Worm (Caenorhabditis elegans) whole organism, L3 larva: ENCODE data around the gene srw-113.

Experiments used
- R02D3.7 ChIP-seq: fragments of 150-350 bp; optimal IDR thresholded peaks from 2 replicates; lab custom pipeline; 2014; ENCODE audit warnings: missing biosample characterization, missing genetic modification characterization
- ceh-16 ChIP-seq: sonication (generic microtip); optimal IDR thresholded peaks from 2 replicates; lab custom pipeline; 2017; ENCODE audit warnings: missing biosample characterization, missing genetic modification characterization
- ceh-9 ChIP-seq: sonication (generic microtip); optimal IDR thresholded peaks from 2 replicates; lab custom pipeline; 2018; ENCODE audit warnings: missing biosample characterization, missing genetic modification characterization
- daf-12 ChIP-seq: fragments of 150-350 bp; optimal IDR thresholded peaks from 2 replicates; lab custom pipeline; 2014; ENCODE audit warnings: missing biosample characterization, missing genetic modification reagents, missing genetic modification characterization
- egl-27 ChIP-seq: sonication (generic microtip); optimal IDR thresholded peaks from 4 replicates; lab custom pipeline; 2017; ENCODE audit warnings: missing biosample characterization, missing genetic modification reagents, missing genetic modification characterization
- egl-5 ChIP-seq: fragments of 150-350 bp; optimal IDR thresholded peaks from 2 replicates; lab custom pipeline; 2017; ENCODE audit warnings: missing biosample characterization, missing genetic modification reagents, missing genetic modification characterization, inconsistent platforms
- elt-2 ChIP-seq: sonication (generic microtip); optimal IDR thresholded peaks from 2 replicates; lab custom pipeline; 2016; ENCODE audit warnings: missing genetic modification reagents, mild to moderate bottlenecking, missing genetic modification characterization, missing compliant biosample characterization
- elt-3 ChIP-seq, 3 experiments: fragments of 150-350 bp in 1 of 3; sonication (generic microtip) in 2 of 3; optimal IDR thresholded peaks; 2 replicates in 2 of 3; 4 replicates in 1 of 3; lab custom pipeline; 2014 to 2017; ENCODE audit warnings: missing biosample characterization in 3 of 3, missing genetic modification characterization in 3 of 3
- fkh-2 ChIP-seq: fragments of 150-350 bp; optimal IDR thresholded peaks from 2 replicates; lab custom pipeline; 2014; ENCODE audit warnings: missing biosample characterization, missing genetic modification reagents, missing genetic modification characterization
- fos-1 ChIP-seq: fragments of 150-350 bp; optimal IDR thresholded peaks from 2 replicates; lab custom pipeline; 2014; ENCODE audit warnings: missing biosample characterization, missing genetic modification characterization
- jun-1 ChIP-seq: fragments of 150-350 bp; optimal IDR thresholded peaks from 2 replicates; lab custom pipeline; 2014; ENCODE audit warnings: missing biosample characterization, missing genetic modification reagents, missing genetic modification characterization
- lsy-12 ChIP-seq: sonication (generic microtip); optimal IDR thresholded peaks from 2 replicates; lab custom pipeline; 2016; ENCODE audit warnings: mild to moderate bottlenecking, missing genetic modification characterization, missing compliant biosample characterization
- mdl-1 ChIP-seq: fragments of 150-350 bp; optimal IDR thresholded peaks from 2 replicates; lab custom pipeline; 2014; ENCODE audit warnings: missing biosample characterization, missing genetic modification characterization
- mml-1 ChIP-seq: fragments of 150-350 bp; sonication (generic microtip); optimal IDR thresholded peaks from 3 replicates; lab custom pipeline; 2014; ENCODE audit warnings: missing biosample characterization, missing genetic modification characterization
- nfya-1 ChIP-seq: sonication (generic microtip); optimal IDR thresholded peaks from 2 replicates; lab custom pipeline; 2017; ENCODE audit warnings: missing genetic modification characterization, mild to moderate bottlenecking, missing compliant biosample characterization, antibody characterized with exemption, moderate library complexity; ENCODE audit not compliant: insufficient read depth
- nhr-11 ChIP-seq: fragments of 150-350 bp; optimal IDR thresholded peaks from 2 replicates; lab custom pipeline; 2014; ENCODE audit warnings: missing biosample characterization, missing genetic modification characterization
- nhr-12 ChIP-seq: fragments of 150-350 bp; optimal IDR thresholded peaks from 2 replicates; lab custom pipeline; 2014; ENCODE audit warnings: missing biosample characterization, missing genetic modification characterization
- nhr-23 ChIP-seq: fragments of 150-350 bp; optimal IDR thresholded peaks from 2 replicates; lab custom pipeline; 2014; ENCODE audit warnings: missing biosample characterization, missing genetic modification reagents, missing genetic modification characterization
- nhr-237 ChIP-seq: fragments of 150-350 bp; optimal IDR thresholded peaks from 2 replicates; lab custom pipeline; 2014; ENCODE audit warnings: missing biosample characterization, missing genetic modification characterization
- nhr-25 ChIP-seq: sonication (generic microtip); optimal IDR thresholded peaks from 2 replicates; lab custom pipeline; 2017; ENCODE audit warnings: missing biosample characterization, missing genetic modification characterization
- nhr-28 ChIP-seq: fragments of 150-350 bp; optimal IDR thresholded peaks from 2 replicates; lab custom pipeline; 2014; ENCODE audit warnings: missing biosample characterization, missing genetic modification characterization
- nhr-43 ChIP-seq: sonication (generic microtip); optimal IDR thresholded peaks from 2 replicates; lab custom pipeline; 2016; ENCODE audit warnings: mild to moderate bottlenecking, missing genetic modification characterization, missing compliant biosample characterization; ENCODE audit not compliant: poor library complexity, severe bottlenecking
- nhr-67 ChIP-seq: fragments of 150-350 bp; optimal IDR thresholded peaks from 2 replicates; lab custom pipeline; 2014; ENCODE audit warnings: missing biosample characterization, missing genetic modification characterization
- nhr-77 ChIP-seq: fragments of 150-350 bp; optimal IDR thresholded peaks from 2 replicates; lab custom pipeline; 2014; ENCODE audit warnings: missing biosample characterization, missing genetic modification characterization
- pha-4 ChIP-seq: fragments of 150-350 bp; optimal IDR thresholded peaks from 2 replicates; lab custom pipeline; 2014; ENCODE audit warnings: missing biosample characterization, missing genetic modification reagents, missing genetic modification characterization
- pqm-1 ChIP-seq: fragments of 150-350 bp; optimal IDR thresholded peaks from 2 replicates; lab custom pipeline; 2017; ENCODE audit warnings: missing biosample characterization, missing genetic modification characterization, inconsistent platforms
- skn-1 ChIP-seq: fragments of 150-350 bp; optimal IDR thresholded peaks from 2 replicates; lab custom pipeline; 2014; ENCODE audit warnings: missing biosample characterization, missing genetic modification characterization
- tbx-2 ChIP-seq: sonication (generic microtip); optimal IDR thresholded peaks from 2 replicates; lab custom pipeline; 2016; ENCODE audit warnings: mild to moderate bottlenecking, missing genetic modification characterization, missing compliant biosample characterization
- unc-39 ChIP-seq: sonication (generic microtip); optimal IDR thresholded peaks from 4 replicates; lab custom pipeline; 2017; ENCODE audit warnings: missing biosample characterization, missing genetic modification characterization
- zag-1 ChIP-seq: fragments of 150-350 bp; optimal IDR thresholded peaks from 2 replicates; lab custom pipeline; 2014; ENCODE audit warnings: missing biosample characterization, missing genetic modification characterization

srw-113 gene

ce11 chrV:15313529-15313928 lies 19.4 kb upstream of the srw-113 start:
- no peak for TF ChIP-seq mdl-1 (tag; lab: Kevin White, UChicago)
- TF ChIP-seq unc-39 (tag; lab: Kevin White, UChicago) = no peak
- no peak for TF ChIP-seq ceh-16
- no peak for TF ChIP-seq egl-27
- TF ChIP-seq zag-1 = no peak
- TF ChIP-seq elt-2 (tag; lab: Kevin White, UChicago) = no peak
- TF ChIP-seq jun-1 (tag; lab: Kevin White, UChicago) = no peak
- TF ChIP-seq ceh-9 (tag; lab: Kevin White, UChicago) = no peak
- TF ChIP-seq nhr-12 (tag; lab: Kevin White, UChicago) = no peak
- TF ChIP-seq nhr-28 (tag; lab: Kevin White, UChicago) = no peak
- TF ChIP-seq mml-1 = no peak
- TF ChIP-seq nfya-1 (tag; lab: Kevin White, UChicago) = no peak
- TF ChIP-seq tbx-2 (tag; lab: Kevin White, UChicago) = no peak
- TF ChIP-seq nhr-23 (tag; lab: Kevin White, UChicago) = no peak
- no peak for TF ChIP-seq egl-5
- no peak for TF ChIP-seq elt-3 (tag; optimal IDR thresholded peaks at IDR 0.05; lab: Kevin White, UChicago)
- no peak for TF ChIP-seq nhr-25 (tag; lab: Kevin White, UChicago)
- no peak for TF ChIP-seq nhr-43 (tag; lab: Kevin White, UChicago)

DNA sequence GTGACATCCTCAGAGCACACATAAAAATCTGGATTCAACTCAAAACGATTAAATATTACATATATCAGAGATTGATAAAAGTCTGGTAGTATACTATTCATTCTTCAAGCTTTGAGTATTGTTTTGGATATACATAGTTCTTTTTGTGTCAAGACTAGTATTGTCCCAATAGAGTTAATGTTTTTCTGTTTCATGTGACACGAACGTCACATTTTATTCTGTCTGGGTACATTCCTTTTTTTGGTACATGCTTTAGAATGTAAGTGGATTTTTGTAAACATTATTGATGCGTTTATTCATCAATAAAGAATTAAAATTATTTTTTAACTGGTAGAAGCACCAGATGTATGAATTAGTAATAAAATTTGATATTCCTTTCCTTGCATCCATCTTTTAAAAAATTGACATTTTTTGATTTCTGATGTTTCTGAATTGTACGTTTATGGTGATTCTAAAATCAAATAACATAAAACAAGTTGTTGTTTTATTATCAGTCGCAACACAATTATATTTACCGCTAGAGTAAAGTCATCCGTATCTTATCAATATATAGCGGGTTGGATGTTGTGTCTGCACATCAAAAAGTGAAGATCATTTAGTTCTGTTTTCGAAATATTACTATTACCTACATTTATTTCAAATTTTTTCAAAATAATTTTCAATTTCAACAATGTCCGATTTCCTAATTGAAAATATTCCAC lies 17.0 kb upstream of the srw-113 start, which contains the start of the genes srt-22 and nhr-246:
Gene srt-22, minus strand, starts transcription at position 101 of the 701 bp plus-strand sequence.
Gene nhr-246, plus strand, starts transcription at position 651 of the 701 bp plus-strand sequence.
- TF ChIP-seq tbx-2 (tag; lab: Kevin White, UChicago) (no peak), elt-2 (tag; lab: Kevin White, UChicago) (peak; percentile 6), pqm-1 (tag; lab: Kevin White, UChicago) (peak; percentile 30)

DNA sequence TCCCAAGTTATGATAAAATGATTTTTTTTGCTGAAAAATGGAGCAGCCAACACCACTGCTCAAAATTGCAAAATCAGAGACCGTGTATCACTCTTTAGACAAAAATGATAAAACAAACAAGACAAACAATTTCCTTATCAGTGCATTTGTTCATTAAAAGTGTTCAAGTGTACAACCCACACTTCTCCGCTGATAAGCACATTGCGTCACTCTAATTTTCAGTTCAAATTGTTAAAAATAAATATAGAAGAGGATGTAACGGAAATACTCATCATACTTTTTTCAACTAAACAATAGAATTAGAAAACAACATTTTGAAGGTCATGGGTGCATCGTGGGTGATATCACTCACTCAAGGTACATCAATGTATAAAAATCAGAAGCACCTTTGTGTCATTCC lies 14.3 kb upstream of the srw-113 start, which contains the start of gene nhr-291:
Gene nhr-291, plus strand, starts transcription at position 324 of the 400 bp plus-strand sequence.
- TF ChIP-seq fos-1 (tag; lab: Kevin White, UChicago) (peak; percentile 57), R02D3.7 (tag; lab: Kevin White, UChicago) (no peak), jun-1 (tag; lab: Kevin White, UChicago) (peak; percentile 93), nhr-237 (tag; lab: Kevin White, UChicago) (no peak), elt-3 (tag; optimal IDR thresholded peaks at IDR 0.05; lab: Kevin White, UChicago) (no peak), pha-4 (tag; lab: Kevin White, UChicago) (peak; percentile 83), nhr-12 (tag; lab: Kevin White, UChicago) (no peak), nhr-11 (tag; lab: Kevin White, UChicago) (no peak), nhr-43 (tag; lab: Kevin White, UChicago) (no peak), lsy-12 (no peak), elt-2 (tag; lab: Kevin White, UChicago) (peak; percentile 99), pqm-1 (tag; lab: Kevin White, UChicago) (peak; percentile 99), skn-1 (tag; lab: Kevin White, UChicago) (peak; percentile 62), mml-1 (no peak)
- TF ChIP-seq, all 47 proteins: peak for 6

ce11 chrV:15322653-15323052 lies 10.3 kb upstream of the srw-113 start, which contains the start of gene nhr-247:
TSS of gene nhr-247 (plus strand) at chrV:15322982.
- peak; percentile 59 for TF ChIP-seq elt-2 (tag; lab: Kevin White, UChicago)
- peak; percentile 9 for TF ChIP-seq pqm-1 (tag; lab: Kevin White, UChicago)

ce11 chrV:15323417-15323816 lies 9.5 kb upstream of the srw-113 start:
- peak; percentile 85 for TF ChIP-seq elt-2 (tag; lab: Kevin White, UChicago)
- peak; percentile 63 for TF ChIP-seq pqm-1 (tag; lab: Kevin White, UChicago)
- TF ChIP-seq daf-12 (tag; lab: Kevin White, UChicago) = no peak

- TF ChIP-seq jun-1 (tag; lab: Kevin White, UChicago) (peak; percentile 30), elt-2 (tag; lab: Kevin White, UChicago) (peak; percentile 75), fos-1 (tag; lab: Kevin White, UChicago) (no peak), zag-1 (no peak), fkh-2 (tag; lab: Kevin White, UChicago) (no peak), nhr-67 (tag; lab: Kevin White, UChicago) (no peak), nhr-77 (no peak), elt-3 (tag; optimal IDR thresholded peaks at IDR 0.05; lab: Kevin White, UChicago) (no peak)
Measured at ce11 chrV:15327745-15328447, 5.1 kb upstream of the srw-113 start, which contains the start of gene ZK1037.6. TSS of gene ZK1037.6 (minus strand) at chrV:15327795.
